Worm (Caenorhabditis elegans) whole organism, L1 larva: ENCODE results near the gene srh-4.

Source experiments
- C16A3.4 ChIP-seq: fragments of 150-350 bp; optimal IDR thresholded peaks from 2 replicates; lab custom pipeline; 2014; ENCODE audit warnings: missing biosample characterization, missing genetic modification characterization
- C34B4.2 ChIP-seq: sonication (generic microtip); optimal IDR thresholded peaks from 2 replicates; lab custom pipeline; 2017; ENCODE audit warnings: mild to moderate bottlenecking, missing genetic modification characterization, missing compliant biosample characterization
- Y116A8C.19 ChIP-seq: sonication (generic microtip); optimal IDR thresholded peaks from 2 replicates; lab custom pipeline; 2016; ENCODE audit warnings: missing compliant biosample characterization, missing genetic modification characterization, borderline replicate concordance
- aha-1 ChIP-seq: fragments of 150-350 bp; optimal IDR thresholded peaks from 2 replicates; lab custom pipeline; 2014; ENCODE audit warnings: missing biosample characterization, missing genetic modification characterization
- ama-1 ChIP-seq: fragments of 150-350 bp; optimal IDR thresholded peaks from 2 replicates; lab custom pipeline; 2014
- ceh-88 ChIP-seq: fragments of 200-800 bp; sonication (Bioruptor generic); IDR thresholded peaks from 2 replicates; pipeline ENCODE4 v1.3.6; 2022; ENCODE audit warnings: missing genetic modification characterization, missing compliant biosample characterization
- ceh-90 ChIP-seq: sonication (generic microtip); optimal IDR thresholded peaks from 2 replicates; lab custom pipeline; 2016; ENCODE audit warnings: missing genetic modification characterization, missing compliant biosample characterization
- dpl-1 ChIP-seq, 3 experiments: fragments of 150-350 bp in 2 of 3; sonication (generic microtip) in 1 of 3; optimal IDR thresholded peaks; 2 replicates each; lab custom pipeline; 2014 to 2017; ENCODE audit warnings: missing biosample characterization in 3 of 3, missing genetic modification characterization in 3 of 3, missing genetic modification reagents in 3 of 3
- efl-1 ChIP-seq, 4 experiments: fragments of 150-350 bp; optimal IDR thresholded peaks in 3 of 4; peaks in 1 of 4; 1 replicate in 1 of 4; 2 replicates in 3 of 4; lab custom pipeline; 2014; ENCODE audit warnings: missing biosample characterization in 2 of 4, missing genetic modification characterization in 2 of 4, missing genetic modification reagents in 2 of 4
- elt-2 ChIP-seq: sonication (generic microtip); optimal IDR thresholded peaks from 2 replicates; lab custom pipeline; 2016; ENCODE audit warnings: missing genetic modification characterization, mild to moderate bottlenecking, inconsistent platforms, missing compliant biosample characterization, missing genetic modification reagents
- elt-3 ChIP-seq, 6 experiments: fragments of 150-350 bp in 1 of 6; sonication (generic microtip); optimal IDR thresholded peaks; 2 replicates each; lab custom pipeline; 2017 to 2018; ENCODE audit warnings: missing biosample characterization in 6 of 6, missing genetic modification characterization in 6 of 6, inconsistent platforms in 1 of 6
- fkh-8 ChIP-seq: sonication (generic microtip); optimal IDR thresholded peaks from 2 replicates; lab custom pipeline; 2016; ENCODE audit warnings: mild to moderate bottlenecking, missing genetic modification characterization, missing compliant biosample characterization
- grh-1 ChIP-seq: fragments of 200-800 bp; sonication (Bioruptor generic); IDR thresholded peaks from 2 replicates; pipeline ENCODE4 v1.3.6; 2022; ENCODE audit warnings: missing genetic modification reagents, missing genetic modification characterization, missing compliant biosample characterization
- hlh-4 ChIP-seq: sonication (generic microtip); optimal IDR thresholded peaks from 2 replicates; lab custom pipeline; 2016; ENCODE audit warnings: mild to moderate bottlenecking, missing genetic modification characterization, missing compliant biosample characterization
- hpl-2 ChIP-seq: fragments of 150-350 bp; optimal IDR thresholded peaks from 2 replicates; lab custom pipeline; 2014; ENCODE audit warnings: missing biosample characterization, missing genetic modification reagents, missing genetic modification characterization
- isw-1 ChIP-seq: fragments of 200-800 bp; sonication (Bioruptor generic); IDR thresholded peaks from 2 replicates; pipeline ENCODE4 v1.3.6; 2022; ENCODE audit warnings: missing genetic modification characterization, missing compliant biosample characterization
- lin-14 ChIP-seq: fragments of 200-800 bp; sonication (Bioruptor generic); optimal IDR thresholded peaks from 2 replicates; lab custom pipeline; 2018; ENCODE audit warnings: mild to moderate bottlenecking, missing genetic modification characterization, moderate library complexity, missing compliant biosample characterization
- lin-35 ChIP-seq, 2 experiments: fragments of 150-350 bp; optimal IDR thresholded peaks; 2 replicates each; lab custom pipeline; 2014; ENCODE audit warnings: missing biosample characterization in 2 of 2, missing genetic modification characterization in 2 of 2, missing genetic modification reagents in 2 of 2
- lin-39 ChIP-seq: fragments of 150-350 bp; optimal IDR thresholded peaks from 2 replicates; lab custom pipeline; 2014; ENCODE audit warnings: missing biosample characterization, missing genetic modification reagents, missing genetic modification characterization
- lir-3 ChIP-seq: sonication (generic microtip); optimal IDR thresholded peaks from 2 replicates; lab custom pipeline; 2016; ENCODE audit warnings: mild to moderate bottlenecking, missing genetic modification characterization, moderate library complexity, missing compliant biosample characterization; ENCODE audit not compliant: poor library complexity
- lsy-2 ChIP-seq, 2 experiments: fragments of 150-350 bp; optimal IDR thresholded peaks; 2 replicates each; lab custom pipeline; 2014; ENCODE audit warnings: missing biosample characterization in 2 of 2, missing genetic modification characterization in 2 of 2
- mdl-1 ChIP-seq, 2 experiments: fragments of 150-350 bp; optimal IDR thresholded peaks; 2 replicates each; lab custom pipeline; 2014 to 2017; ENCODE audit warnings: missing biosample characterization in 2 of 2, missing genetic modification characterization in 2 of 2, inconsistent platforms in 1 of 2
- nhr-12 ChIP-seq: sonication (generic microtip); optimal IDR thresholded peaks from 2 replicates; lab custom pipeline; 2017; ENCODE audit warnings: missing biosample characterization, missing genetic modification characterization
- nhr-19 ChIP-seq: fragments of 200-800 bp; sonication (Bioruptor generic); conservative IDR thresholded peaks from 2 replicates; pipeline ENCODE4 v1.3.6; 2022; ENCODE audit warnings: missing genetic modification characterization, missing compliant biosample characterization
- nhr-237 ChIP-seq: fragments of 150-350 bp; optimal IDR thresholded peaks from 2 replicates; lab custom pipeline; 2014; ENCODE audit warnings: missing biosample characterization, missing genetic modification characterization
- nhr-47 ChIP-seq: sonication (generic microtip); optimal IDR thresholded peaks from 2 replicates; lab custom pipeline; 2016; ENCODE audit warnings: mild to moderate bottlenecking, missing genetic modification characterization, moderate library complexity, missing compliant biosample characterization
- nhr-71 ChIP-seq: sonication (generic microtip); optimal IDR thresholded peaks from 2 replicates; lab custom pipeline; 2016; ENCODE audit warnings: mild to moderate bottlenecking, missing genetic modification characterization, moderate library complexity, missing compliant biosample characterization
- nhr-77 ChIP-seq: fragments of 150-350 bp; optimal IDR thresholded peaks from 2 replicates; lab custom pipeline; 2014; ENCODE audit warnings: missing biosample characterization, missing genetic modification characterization
- nhr-84 ChIP-seq: sonication (generic microtip); optimal IDR thresholded peaks from 2 replicates; lab custom pipeline; 2017; ENCODE audit warnings: missing biosample characterization, missing genetic modification characterization
- nhr-85 ChIP-seq: sonication (generic microtip); peaks from one replicate; lab custom pipeline; 2016; ENCODE audit warnings: missing genetic modification characterization, inconsistent platforms, missing compliant biosample characterization
- pag-3 ChIP-seq: sonication (generic microtip); optimal IDR thresholded peaks from 2 replicates; lab custom pipeline; 2017; ENCODE audit warnings: missing genetic modification characterization, mild to moderate bottlenecking, missing compliant biosample characterization, antibody characterized with exemption, borderline replicate concordance; ENCODE audit not compliant: insufficient read depth
- pax-3 ChIP-seq: fragments of 200-800 bp; sonication (Bioruptor generic); optimal IDR thresholded peaks from 2 replicates; lab custom pipeline; 2018; ENCODE audit warnings: mild to moderate bottlenecking, missing genetic modification characterization, moderate library complexity, missing compliant biosample characterization
- rnt-1 ChIP-seq: sonication (generic microtip); optimal IDR thresholded peaks from 2 replicates; lab custom pipeline; 2016; ENCODE audit warnings: mild to moderate bottlenecking, missing genetic modification characterization, moderate library complexity, missing compliant biosample characterization
- sox-4 ChIP-seq: sonication (generic microtip); optimal IDR thresholded peaks from 2 replicates; lab custom pipeline; 2016; ENCODE audit warnings: missing genetic modification characterization, missing compliant biosample characterization
- sptf-1 ChIP-seq: fragments of 150-350 bp; optimal IDR thresholded peaks from 2 replicates; lab custom pipeline; 2014; ENCODE audit warnings: missing biosample characterization, missing genetic modification characterization
- sup-37 ChIP-seq: fragments of 200-800 bp; sonication (Bioruptor generic); optimal IDR thresholded peaks from 2 replicates; lab custom pipeline; 2018; ENCODE audit warnings: mild to moderate bottlenecking, missing genetic modification characterization, missing compliant biosample characterization
- swsn-7 ChIP-seq: sonication (generic microtip); optimal IDR thresholded peaks from 2 replicates; lab custom pipeline; 2016; ENCODE audit warnings: missing genetic modification characterization, missing compliant biosample characterization
- tbx-2 ChIP-seq: sonication (generic microtip); optimal IDR thresholded peaks from 2 replicates; lab custom pipeline; 2016; ENCODE audit warnings: missing genetic modification characterization, missing compliant biosample characterization
- unc-30 ChIP-seq: sonication (generic microtip); optimal IDR thresholded peaks from 2 replicates; lab custom pipeline; 2017; ENCODE audit warnings: missing biosample characterization, missing genetic modification characterization
- unc-86 ChIP-seq: sonication (generic microtip); optimal IDR thresholded peaks from 2 replicates; lab custom pipeline; 2016; ENCODE audit warnings: missing genetic modification characterization, missing compliant biosample characterization
- unc-98 ChIP-seq: fragments of 200-800 bp; sonication (Bioruptor generic); IDR thresholded peaks from 2 replicates; pipeline ENCODE4 v1.3.6; 2022; ENCODE audit warnings: missing genetic modification characterization, missing compliant biosample characterization
- zag-1 ChIP-seq: fragments of 150-350 bp; optimal IDR thresholded peaks from 2 replicates; lab custom pipeline; 2014; ENCODE audit warnings: missing biosample characterization, missing genetic modification characterization
- zip-4 ChIP-seq: fragments of 200-800 bp; sonication (Bioruptor generic); optimal IDR thresholded peaks from 2 replicates; lab custom pipeline; 2018; ENCODE audit warnings: mild to moderate bottlenecking, missing genetic modification characterization, moderate library complexity, missing compliant biosample characterization
- ztf-4 ChIP-seq: fragments of 150-350 bp; optimal IDR thresholded peaks from 2 replicates; lab custom pipeline; 2014; ENCODE audit warnings: missing biosample characterization, missing genetic modification characterization

The srh-4 gene

DNA sequence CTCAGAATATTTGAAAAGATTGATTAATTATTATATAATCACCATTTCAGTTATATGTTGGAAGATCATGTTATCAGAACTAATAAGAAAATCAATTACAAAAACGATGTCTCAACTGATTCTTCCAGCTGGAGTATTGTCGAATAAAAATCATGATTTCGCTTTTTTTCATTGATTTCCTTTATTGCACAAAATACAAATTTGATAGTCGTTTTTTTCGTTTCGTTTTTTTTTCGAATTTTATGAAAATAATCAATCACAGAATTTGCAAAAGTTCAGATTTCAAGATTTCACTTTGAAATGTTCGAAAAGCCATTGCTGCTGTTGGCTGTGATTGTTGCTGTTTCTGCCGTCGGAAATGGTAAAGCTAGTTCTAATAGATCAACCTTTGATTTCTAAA is 25.5 kb downstream of the srh-4 start, which contains the start of gene C49G7.13:
Gene C49G7.13 (plus strand): TSS at position 301 of the 400 bp plus-strand sequence.
- TF ChIP-seq lin-35 (GFP tag; optimal IDR thresholded peaks at IDR 0.05; lab: Kevin White, UChicago) (no peak), nhr-77 (tag; lab: Kevin White, UChicago) (no peak), nhr-71 (tag; lab: Kevin White, UChicago) (no peak), unc-86 (tag; lab: Kevin White, UChicago) (no peak), swsn-7 (no peak), Y116A8C.19 (no peak), lin-14 (GFP tag; lab: Kevin White, UChicago) (no peak), elt-3 (tag; optimal IDR thresholded peaks at IDR 0.05; lab: Kevin White, UChicago) (no peak)

DNA sequence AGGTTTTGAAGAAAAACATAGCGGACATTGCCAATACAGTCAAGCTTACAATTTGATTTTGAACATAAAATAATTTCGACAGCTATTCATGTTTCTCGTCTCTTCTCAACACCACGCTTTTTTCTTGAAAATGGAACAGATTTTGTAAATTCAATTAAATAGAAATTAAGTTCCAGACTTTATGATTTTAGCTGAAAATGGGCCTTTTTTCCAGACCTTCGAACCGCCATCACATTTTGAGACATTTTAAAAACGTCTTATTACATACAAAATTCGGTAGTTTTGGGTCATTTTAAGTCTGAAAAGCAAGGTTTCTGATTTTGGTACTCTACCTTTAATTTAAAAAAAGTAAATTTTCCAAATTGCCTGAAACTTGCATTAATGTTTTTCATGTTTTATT is 27.8 kb downstream of the srh-4 start, which contains the start of gene C49G7.12:
Gene C49G7.12 (plus strand): TSS at position 301 of the 400 bp plus-strand sequence.
- TF ChIP-seq ceh-88 (GFP tag; lab: Robert Waterston, UW) (no peak), efl-1 (optimal IDR thresholded peaks at IDR 0.05; lab: Kevin White, UChicago) (no peak), efl-1 (GFP tag; optimal IDR thresholded peaks at IDR 0.05 in 1 of 2; lab: Kevin White, UChicago) (peak in 1 of 2 experiments; percentile 56)

DNA sequence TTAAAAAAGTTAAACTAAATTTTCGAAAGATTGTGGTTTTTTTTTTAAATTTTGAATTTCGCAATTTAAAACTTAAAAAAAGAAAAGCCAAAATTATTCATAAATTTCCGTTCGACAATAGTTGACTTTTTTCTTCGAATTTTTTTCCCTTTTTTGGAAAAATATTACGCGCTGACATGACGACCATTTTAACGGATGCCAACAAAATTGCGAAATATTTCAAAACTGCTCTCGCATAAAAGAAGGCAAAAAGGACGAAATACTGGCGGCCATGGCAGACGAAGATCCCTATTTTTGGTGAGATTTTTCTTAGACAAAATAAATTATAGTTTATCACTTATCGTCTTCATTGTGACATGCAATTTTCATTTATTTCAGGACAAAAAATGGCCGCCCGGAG is 28.3 kb downstream of the srh-4 start:
- TF ChIP-seq efl-1 (optimal IDR thresholded peaks at IDR 0.05; lab: Kevin White, UChicago) (no peak), efl-1 (GFP tag; optimal IDR thresholded peaks at IDR 0.05 in 1 of 2; lab: Kevin White, UChicago) (peak in 1 of 2 experiments; percentile 64), pag-3 (tag; lab: Kevin White, UChicago) (no peak)
- TF ChIP-seq, all 84 proteins: peak for 1

DNA sequence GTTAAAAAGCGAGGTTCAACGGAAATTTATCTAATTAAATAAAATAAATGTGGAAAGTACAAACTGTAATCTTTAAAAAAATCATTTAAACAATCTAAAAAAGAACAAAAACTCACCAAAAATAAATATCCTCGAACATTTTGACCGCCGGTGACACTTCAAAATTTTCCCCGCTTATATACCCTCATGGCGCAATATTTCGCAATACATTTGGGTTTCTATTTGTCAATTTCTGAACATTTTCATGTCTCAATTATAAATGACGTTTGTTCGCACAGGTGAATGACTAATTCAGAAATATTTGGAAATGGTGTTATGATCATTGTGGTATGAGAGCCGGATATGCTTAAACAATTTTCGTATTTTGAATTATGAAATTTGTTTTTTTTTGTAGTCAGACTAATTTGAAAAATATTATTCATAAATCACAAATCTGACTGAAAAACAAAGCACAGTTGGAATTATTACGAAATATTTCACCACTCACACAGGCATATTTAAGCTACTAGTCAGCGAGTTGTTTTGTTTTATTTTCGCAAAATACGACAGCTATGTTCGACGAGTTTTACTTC is 31.7 kb downstream of the srh-4 start, which contains the start of the genes C49G7.10 and irg-2:
Gene C49G7.10 (minus strand): TSS at position 169 of the 572 bp plus-strand sequence.
Gene irg-2 (plus strand): TSS at position 329 of the 572 bp plus-strand sequence.
- TF ChIP-seq swsn-7 = no peak
- TF ChIP-seq ztf-4 = no peak
- no peak for TF ChIP-seq dpl-1 (GFP tag; optimal IDR thresholded peaks at IDR 0.05; lab: Kevin White, UChicago)
- no peak for TF ChIP-seq unc-98 (GFP tag; lab: Robert Waterston, UW)
- TF ChIP-seq C16A3.4 = no peak
- TF ChIP-seq mdl-1 (tag; optimal IDR thresholded peaks at IDR 0.05; lab: Kevin White, UChicago) = no peak
- no peak for TF ChIP-seq unc-30 (tag; lab: Kevin White, UChicago)
- peak; percentile 99 for TF ChIP-seq zip-4
- TF ChIP-seq hlh-4 (tag; lab: Kevin White, UChicago) = no peak
- TF ChIP-seq isw-1 (GFP tag; lab: Robert Waterston, UW) = 0 out of 2 replicates have a peak, but pooled peaks have one; percentile 3
- no peak for TF ChIP-seq hpl-2
- TF ChIP-seq zag-1 (tag; lab: Kevin White, UChicago) = peak; percentile 7
- no peak for TF ChIP-seq nhr-19 (GFP tag; lab: Robert Waterston, UW)
- TF ChIP-seq efl-1 (optimal IDR thresholded peaks at IDR 0.05; lab: Kevin White, UChicago) = peak in 1 of 2 experiments; percentile 1
- peak; percentile 20 to 90 for TF ChIP-seq efl-1 (GFP tag; optimal IDR thresholded peaks at IDR 0.05 in 1 of 2; lab: Kevin White, UChicago)
- no peak for TF ChIP-seq ama-1 (lab: Kevin White, UChicago)
- TF ChIP-seq sup-37 (GFP tag; lab: Kevin White, UChicago) = no peak
- peak; percentile 57 for TF ChIP-seq nhr-71 (tag; lab: Kevin White, UChicago)
- TF ChIP-seq aha-1 (tag; lab: Kevin White, UChicago) = no peak
- no peak for TF ChIP-seq sox-4 (tag; lab: Kevin White, UChicago)
- no peak for TF ChIP-seq pax-3 (tag; lab: Kevin White, UChicago)
- no peak for TF ChIP-seq lin-39 (tag; lab: Kevin White, UChicago)
- peak; percentile 10 for TF ChIP-seq nhr-237 (tag; lab: Kevin White, UChicago)
- TF ChIP-seq nhr-12 (tag; lab: Kevin White, UChicago) = no peak
- TF ChIP-seq grh-1 (GFP tag; lab: Robert Waterston, UW) = no peak
- no peak for TF ChIP-seq tbx-2 (tag; lab: Kevin White, UChicago)
- TF ChIP-seq sptf-1 = no peak
- TF ChIP-seq unc-86 (tag; lab: Kevin White, UChicago) = no peak
- peak in 1 of 2 experiments; percentile 35 for TF ChIP-seq lsy-2 (tag; optimal IDR thresholded peaks at IDR 0.05; lab: Kevin White, UChicago)
- TF ChIP-seq rnt-1 = no peak
- no peak for TF ChIP-seq ceh-88 (GFP tag; lab: Robert Waterston, UW)
- no peak for TF ChIP-seq lir-3 (tag; lab: Kevin White, UChicago)
- TF ChIP-seq elt-2 (tag; lab: Kevin White, UChicago) = no peak
- no peak for TF ChIP-seq nhr-84 (tag; lab: Kevin White, UChicago)
- TF ChIP-seq fkh-8 (tag; lab: Kevin White, UChicago) = peak; percentile 46
- peak; percentile 19 for TF ChIP-seq ceh-90 (tag; lab: Kevin White, UChicago)
- TF ChIP-seq C34B4.2 (tag; lab: Kevin White, UChicago) = no peak
- TF ChIP-seq nhr-85 (tag; lab: Kevin White, UChicago) = no peak
- no peak for TF ChIP-seq nhr-77 (tag; lab: Kevin White, UChicago)
- TF ChIP-seq nhr-47 = peak; percentile 27
